Worm (Caenorhabditis elegans) whole organism, young adult: ENCODE data around the gene srw-127.

Experiments
- B0035.1 ChIP-seq: sonication (generic microtip); optimal IDR thresholded peaks from 2 replicates; lab custom pipeline; 2016; ENCODE audit warnings: missing genetic modification characterization, mild to moderate bottlenecking, missing compliant biosample characterization, missing genotype, missing genetic modification reagents
- F33H1.4 ChIP-seq: fragments of 200-800 bp; sonication (Bioruptor generic); IDR thresholded peaks from 2 replicates; pipeline ENCODE4 v1.3.6; 2022; ENCODE audit warnings: missing genetic modification reagents, missing genetic modification characterization, missing compliant biosample characterization
- ama-1 ChIP-seq, 3 experiments: fragments of 150-350 bp in 1 of 3; sonication (generic microtip) in 2 of 3; optimal IDR thresholded peaks; 2 replicates each; lab custom pipeline; 2014 to 2018; ENCODE audit warnings: missing biosample characterization in 2 of 3, missing genetic modification characterization in 2 of 3, missing genetic modification reagents in 2 of 3
- mcd-1 ChIP-seq: fragments of 200-800 bp; sonication (Bioruptor generic); IDR thresholded peaks from 2 replicates; pipeline ENCODE4 v1.3.6; 2022; ENCODE audit warnings: missing genetic modification reagents, missing genetic modification characterization, missing compliant biosample characterization

ce11 chrV:7036475-7036874 is 23.8 kb downstream of the srw-127 start, which contains the start of gene twk-11:
- TF ChIP-seq mcd-1 (GFP tag; lab: Robert Waterston, UW) (no peak), ama-1 (optimal IDR thresholded peaks at IDR 0.05; lab: Kevin White, UChicago) (no peak), ama-1 (GFP tag; optimal IDR thresholded peaks at IDR 0.05; lab: Kevin White, UChicago) (no peak), F33H1.4 (GFP tag; lab: Robert Waterston, UW) (no peak), B0035.1 (tag; lab: Kevin White, UChicago) (no peak)
